Fruit fly (Drosophila melanogaster): ENCODE data around the gene CG14658.

DNA sequence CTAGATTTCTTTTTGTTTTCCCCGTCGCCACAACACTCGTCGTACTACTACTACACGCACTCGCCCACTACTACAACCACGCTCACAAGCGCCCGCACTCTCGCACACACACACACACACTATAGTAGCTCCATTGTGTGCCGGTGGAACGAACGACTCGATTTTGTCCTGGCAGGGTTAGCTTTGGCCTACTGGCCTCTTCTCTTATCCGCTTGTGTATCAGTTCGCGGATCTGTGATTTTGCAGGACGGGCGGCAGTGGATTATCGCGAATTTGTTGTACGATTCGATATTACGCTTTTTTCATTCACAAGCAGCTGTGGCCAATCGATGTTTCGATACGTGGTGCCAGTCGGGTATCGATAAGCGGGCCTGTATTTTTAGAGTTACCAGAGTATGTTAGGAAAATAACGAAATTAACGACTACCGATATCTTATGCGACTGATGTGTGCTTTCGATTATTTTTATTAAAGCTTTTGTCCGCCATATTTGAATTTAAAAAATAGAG is 9.2 kb downstream of the CG14658 start, which contains the start of gene CG14657:
- peak; percentile 63 for TF ChIP-seq pad (GFP tag; optimal IDR thresholded peaks at IDR 0.05)
- TF ChIP-seq kay (GFP tag; ENCODE audit: borderline replicate concordance): no peak
- TF ChIP-seq Crg-1 (GFP tag; optimal IDR thresholded peaks at IDR 0.05): no peak
- peak; percentile 100 for TF ChIP-seq cic (GFP tag; optimal IDR thresholded peaks at IDR 0.05)
- TF ChIP-seq CG33017 (tag; optimal IDR thresholded peaks at IDR 0.05): no peak
- TF ChIP-seq toe (GFP tag; optimal IDR thresholded peaks at IDR 0.05): no peak
- TF ChIP-seq CG7045 (GFP tag; optimal IDR thresholded peaks at IDR 0.05): no peak
- no peak for TF ChIP-seq CG12768 (GFP tag; optimal IDR thresholded peaks at IDR 0.05)
- no peak for TF ChIP-seq CG7101 (tag; optimal IDR thresholded peaks at IDR 0.05)
- peak; percentile 15 for TF ChIP-seq tj (GFP tag; optimal IDR thresholded peaks at IDR 0.05)
- TF ChIP-seq CG5204 (GFP tag; optimal IDR thresholded peaks at IDR 0.05): no peak
- TF ChIP-seq Hr96 (GFP tag; optimal IDR thresholded peaks at IDR 0.05): no peak

Data from whole organism, adult.